Worm (Caenorhabditis elegans) whole organism, L2 larva: ENCODE measurements around the gene grld-1.

Experiments
- C34F6.9 ChIP-seq: fragments of 150-350 bp; optimal IDR thresholded peaks from 2 replicates; lab custom pipeline; 2014; ENCODE audit warnings: missing biosample characterization, missing genetic modification characterization
- F13H6.1 ChIP-seq: sonication (generic microtip); optimal IDR thresholded peaks from 2 replicates; lab custom pipeline; 2016; ENCODE audit warnings: missing genetic modification characterization, missing compliant biosample characterization
- Y55F3AM.14 ChIP-seq: fragments of 200-800 bp; sonication (Bioruptor generic); optimal IDR thresholded peaks from 2 replicates; lab custom pipeline; 2018; ENCODE audit warnings: mild to moderate bottlenecking, missing genetic modification characterization, missing compliant biosample characterization
- aly-2 ChIP-seq: fragments of 150-350 bp; optimal IDR thresholded peaks from 2 replicates; lab custom pipeline; 2014; ENCODE audit warnings: missing biosample characterization, missing genetic modification characterization
- ama-1 ChIP-seq: fragments of 150-350 bp; optimal IDR thresholded peaks from 2 replicates; lab custom pipeline; 2018; ENCODE audit warnings: inconsistent platforms
- blmp-1 ChIP-seq: sonication (generic microtip); optimal IDR thresholded peaks from 2 replicates; lab custom pipeline; 2017; ENCODE audit warnings: missing genetic modification characterization, mild to moderate bottlenecking, missing compliant biosample characterization, antibody characterized with exemption, moderate library complexity; ENCODE audit not compliant: insufficient read depth
- ceh-16 ChIP-seq: fragments of 150-350 bp; optimal IDR thresholded peaks from 2 replicates; lab custom pipeline; 2014; ENCODE audit warnings: missing biosample characterization, missing genetic modification characterization
- ceh-82 ChIP-seq: fragments of 150-350 bp; optimal IDR thresholded peaks from 2 replicates; lab custom pipeline; 2014; ENCODE audit warnings: missing biosample characterization, missing genetic modification characterization
- crh-2 ChIP-seq: sonication (generic microtip); optimal IDR thresholded peaks from 2 replicates; lab custom pipeline; 2017; ENCODE audit warnings: missing biosample characterization, missing genetic modification characterization
- elt-1 ChIP-seq: fragments of 150-350 bp; optimal IDR thresholded peaks from 2 replicates; lab custom pipeline; 2014; ENCODE audit warnings: missing biosample characterization, missing genetic modification characterization
- elt-3 ChIP-seq: sonication (generic microtip); optimal IDR thresholded peaks from 2 replicates; lab custom pipeline; 2017; ENCODE audit warnings: missing biosample characterization, missing genetic modification characterization
- fos-1 ChIP-seq: fragments of 150-350 bp; optimal IDR thresholded peaks from 2 replicates; lab custom pipeline; 2014; ENCODE audit warnings: missing biosample characterization, missing genetic modification characterization
- gmeb-1 ChIP-seq: fragments of 150-350 bp; optimal IDR thresholded peaks from 2 replicates; lab custom pipeline; 2014; ENCODE audit warnings: missing biosample characterization, missing genetic modification characterization
- lin-11 ChIP-seq: fragments of 150-350 bp; sonication (generic microtip); optimal IDR thresholded peaks from 2 replicates; lab custom pipeline; 2014; ENCODE audit warnings: missing biosample characterization, missing genetic modification characterization, inconsistent platforms, mixed read lengths
- lin-13 ChIP-seq: fragments of 150-350 bp; optimal IDR thresholded peaks from 2 replicates; lab custom pipeline; 2014; ENCODE audit warnings: missing biosample characterization, missing genetic modification reagents, missing genetic modification characterization
- lin-39 ChIP-seq: fragments of 150-350 bp; optimal IDR thresholded peaks from 2 replicates; lab custom pipeline; 2014; ENCODE audit warnings: missing biosample characterization, missing genetic modification reagents, missing genetic modification characterization
- lsy-2 ChIP-seq, 2 experiments: fragments of 150-350 bp in 1 of 2; sonication (generic microtip) in 1 of 2; optimal IDR thresholded peaks; 2 replicates each; lab custom pipeline; 2014 to 2017; ENCODE audit warnings: missing biosample characterization in 2 of 2, missing genetic modification characterization in 2 of 2
- mab-5 ChIP-seq: fragments of 150-350 bp; optimal IDR thresholded peaks from 2 replicates; lab custom pipeline; 2014; ENCODE audit warnings: missing biosample characterization, missing genetic modification characterization
- mbf-1 ChIP-seq: sonication (generic microtip); optimal IDR thresholded peaks from 2 replicates; lab custom pipeline; 2017; ENCODE audit warnings: missing biosample characterization, missing genetic modification characterization
- mdl-1 ChIP-seq, 2 experiments: fragments of 150-350 bp in 1 of 2; sonication (generic microtip) in 1 of 2; optimal IDR thresholded peaks; 2 replicates each; lab custom pipeline; 2017; ENCODE audit warnings: missing biosample characterization in 2 of 2, missing genetic modification characterization in 2 of 2
- nhr-10 ChIP-seq: sonication (generic microtip); optimal IDR thresholded peaks from 2 replicates; lab custom pipeline; 2017; ENCODE audit warnings: missing biosample characterization, missing genetic modification characterization
- nhr-129 ChIP-seq: fragments of 150-350 bp; optimal IDR thresholded peaks from 2 replicates; lab custom pipeline; 2014; ENCODE audit warnings: missing biosample characterization, missing genetic modification characterization
- nhr-21 ChIP-seq: fragments of 150-350 bp; optimal IDR thresholded peaks from 2 replicates; lab custom pipeline; 2014; ENCODE audit warnings: missing biosample characterization, missing genetic modification characterization
- nhr-23 ChIP-seq: fragments of 150-350 bp; optimal IDR thresholded peaks from 2 replicates; lab custom pipeline; 2014; ENCODE audit warnings: missing biosample characterization, missing genetic modification reagents, missing genetic modification characterization
- nhr-237 ChIP-seq: fragments of 150-350 bp; optimal IDR thresholded peaks from 2 replicates; lab custom pipeline; 2014; ENCODE audit warnings: missing biosample characterization, missing genetic modification characterization
- nhr-25 ChIP-seq: fragments of 150-350 bp; sonication (generic microtip); optimal IDR thresholded peaks from 3 replicates; lab custom pipeline; 2014; ENCODE audit warnings: missing biosample characterization, missing genetic modification characterization
- nhr-6 ChIP-seq: fragments of 150-350 bp; optimal IDR thresholded peaks from 2 replicates; lab custom pipeline; 2014; ENCODE audit warnings: missing biosample characterization, missing genetic modification characterization
- nhr-77 ChIP-seq: fragments of 150-350 bp; optimal IDR thresholded peaks from 2 replicates; lab custom pipeline; 2014; ENCODE audit warnings: missing biosample characterization, missing genetic modification characterization
- peb-1 ChIP-seq: fragments of 150-350 bp; optimal IDR thresholded peaks from 2 replicates; lab custom pipeline; 2014; ENCODE audit warnings: missing biosample characterization, missing genetic modification characterization
- sem-4 ChIP-seq: fragments of 150-350 bp; optimal IDR thresholded peaks from 2 replicates; lab custom pipeline; 2014; ENCODE audit warnings: missing biosample characterization, missing genetic modification reagents, missing genetic modification characterization
- skn-1 ChIP-seq: sonication (generic microtip); optimal IDR thresholded peaks from 2 replicates; lab custom pipeline; 2017; ENCODE audit warnings: missing biosample characterization, missing genetic modification characterization
- sma-3 ChIP-seq: sonication (generic microtip); optimal IDR thresholded peaks from 2 replicates; lab custom pipeline; 2016; ENCODE audit warnings: missing genetic modification reagents, missing genetic modification characterization, missing compliant biosample characterization
- snpc-4 ChIP-seq: fragments of 150-350 bp; optimal IDR thresholded peaks from 2 replicates; lab custom pipeline; 2014; ENCODE audit warnings: missing biosample characterization, missing genetic modification characterization
- unc-39 ChIP-seq: fragments of 150-350 bp; optimal IDR thresholded peaks from 2 replicates; lab custom pipeline; 2014; ENCODE audit warnings: missing biosample characterization, missing genetic modification characterization
- unc-55 ChIP-seq: fragments of 150-350 bp; sonication (generic microtip); optimal IDR thresholded peaks from 3 replicates; lab custom pipeline; 2014; ENCODE audit warnings: missing biosample characterization, missing genetic modification reagents, missing genetic modification characterization
- unc-62 ChIP-seq: fragments of 150-350 bp; optimal IDR thresholded peaks from 2 replicates; lab custom pipeline; 2014; ENCODE audit warnings: missing biosample characterization, missing genetic modification reagents, missing genetic modification characterization
- zag-1 ChIP-seq: fragments of 150-350 bp; optimal IDR thresholded peaks from 2 replicates; lab custom pipeline; 2014; ENCODE audit warnings: missing biosample characterization, missing genetic modification characterization
- ztf-1 ChIP-seq: fragments of 200-800 bp; sonication (Bioruptor generic); conservative IDR thresholded peaks from 2 replicates; pipeline ENCODE4 v1.3.6; 2022; ENCODE audit warnings: missing genetic modification characterization, missing compliant biosample characterization
- ztf-11 ChIP-seq: sonication (generic microtip); optimal IDR thresholded peaks from 2 replicates; lab custom pipeline; 2017; ENCODE audit warnings: missing biosample characterization, missing genetic modification characterization

Gene grld-1

ce11 chrIV:149794-150193 is 24.1 kb upstream of the grld-1 start:
- no peak for TF ChIP-seq ceh-16 (tag; lab: Kevin White, UChicago)
- TF ChIP-seq F13H6.1 (tag; lab: Kevin White, UChicago): no peak
- no peak for TF ChIP-seq fos-1 (tag; lab: Kevin White, UChicago)
- TF ChIP-seq nhr-10: no peak
- no peak for TF ChIP-seq blmp-1
- TF ChIP-seq mdl-1 (tag; optimal IDR thresholded peaks at IDR 0.05; lab: Kevin White, UChicago): no peak
- TF ChIP-seq, all 48 proteins: peak for 0

- TF ChIP-seq nhr-10 (no peak), mbf-1 (no peak), elt-1 (tag; lab: Kevin White, UChicago) (no peak), nhr-77 (tag; lab: Kevin White, UChicago) (no peak), ceh-82 (no peak), nhr-237 (tag; lab: Kevin White, UChicago) (no peak), skn-1 (tag; lab: Kevin White, UChicago) (no peak)
Measured at ce11 chrIV:148756-149155, 23.0 kb upstream of the grld-1 start.

- TF ChIP-seq nhr-23 (tag; lab: Kevin White, UChicago) (no peak), lin-13 (GFP tag; lab: Kevin White, UChicago) (no peak), nhr-237 (tag; lab: Kevin White, UChicago) (no peak), skn-1 (tag; lab: Kevin White, UChicago) (no peak), unc-62 (no peak), gmeb-1 (tag; lab: Kevin White, UChicago) (no peak), ama-1 (lab: Kevin White, UChicago) (no peak), zag-1 (tag; lab: Kevin White, UChicago) (no peak), lsy-2 (tag; optimal IDR thresholded peaks at IDR 0.05; lab: Kevin White, UChicago) (no peak)
Measured at ce11 chrIV:147819-148218, 22.1 kb upstream of the grld-1 start, which contains the start of gene col-99. TSS of gene col-99 (minus strand) at chrIV:147919.

ce11 chrIV:143807-144371 is 18.2 kb upstream of the grld-1 start:
- TF ChIP-seq nhr-21 (tag; lab: Kevin White, UChicago) (no peak), zag-1 (tag; lab: Kevin White, UChicago) (no peak), mab-5 (tag; lab: Kevin White, UChicago) (peak; percentile 1), lin-11 (tag; lab: Kevin White, UChicago) (peak; percentile 48), fos-1 (tag; lab: Kevin White, UChicago) (peak; percentile 46), aly-2 (tag; lab: Kevin White, UChicago) (no peak), sem-4 (tag; lab: Kevin White, UChicago) (no peak), sma-3 (GFP tag; lab: Kevin White, UChicago) (no peak), elt-3 (tag; lab: Kevin White, UChicago) (no peak), lin-13 (GFP tag; lab: Kevin White, UChicago) (peak; percentile 41), nhr-25 (tag; lab: Kevin White, UChicago) (no peak), unc-39 (tag; lab: Kevin White, UChicago) (no peak), nhr-129 (peak; percentile 83), lin-39 (tag; lab: Kevin White, UChicago) (no peak), nhr-6 (no peak), nhr-23 (tag; lab: Kevin White, UChicago) (no peak), snpc-4 (tag; lab: Kevin White, UChicago) (peak; percentile 20), C34F6.9 (peak; percentile 50), lsy-2 (tag; optimal IDR thresholded peaks at IDR 0.05; lab: Kevin White, UChicago) (peak; percentile 32 to 55), skn-1 (tag; lab: Kevin White, UChicago) (no peak), mdl-1 (tag; optimal IDR thresholded peaks at IDR 0.05; lab: Kevin White, UChicago) (peak; percentile 27 to 82), peb-1 (tag; lab: Kevin White, UChicago) (no peak), crh-2 (tag; lab: Kevin White, UChicago) (peak; percentile 34), unc-55 (GFP tag; lab: Kevin White, UChicago) (peak; percentile 66), ztf-11 (tag; lab: Kevin White, UChicago) (no peak), ztf-1 (GFP tag; lab: Robert Waterston, UW) (no peak), Y55F3AM.14 (peak; percentile 7), gmeb-1 (tag; lab: Kevin White, UChicago) (peak; percentile 41), F13H6.1 (tag; lab: Kevin White, UChicago) (peak; percentile 56)
- TF ChIP-seq, all 48 proteins: peak for 14
